Worm (Caenorhabditis elegans) whole organism, L1 larva: ENCODE results near the gene mgrn-1.

ENCODE experiments used
- C04F5.9 ChIP-seq: sonication (generic microtip); optimal IDR thresholded peaks from 2 replicates; lab custom pipeline; 2016; ENCODE audit warnings: missing genetic modification characterization, missing compliant biosample characterization
- C34B4.2 ChIP-seq: sonication (generic microtip); optimal IDR thresholded peaks from 2 replicates; lab custom pipeline; 2017; ENCODE audit warnings: mild to moderate bottlenecking, missing genetic modification characterization, missing compliant biosample characterization
- F16B12.6 ChIP-seq: fragments of 150-350 bp; optimal IDR thresholded peaks from 2 replicates; lab custom pipeline; 2014; ENCODE audit warnings: missing biosample characterization, missing genetic modification characterization
- alr-1 ChIP-seq: fragments of 200-800 bp; sonication (Bioruptor generic); optimal IDR thresholded peaks from 2 replicates; lab custom pipeline; 2018; ENCODE audit warnings: borderline replicate concordance, mild to moderate bottlenecking, missing genetic modification characterization, missing compliant biosample characterization
- ceh-63 ChIP-seq: fragments of 200-800 bp; sonication (Bioruptor generic); optimal IDR thresholded peaks from 2 replicates; lab custom pipeline; 2018; ENCODE audit warnings: mild to moderate bottlenecking, missing genetic modification characterization, missing compliant biosample characterization
- ceh-8 ChIP-seq: fragments of 200-800 bp; sonication (Bioruptor generic); optimal IDR thresholded peaks from 2 replicates; lab custom pipeline; 2018; ENCODE audit warnings: mild to moderate bottlenecking, missing genetic modification characterization, moderate library complexity, missing compliant biosample characterization
- ceh-82 ChIP-seq, 3 experiments: fragments of 150-350 bp in 1 of 3; sonication (generic microtip) in 2 of 3; optimal IDR thresholded peaks; 2 replicates each; lab custom pipeline; 2014 to 2017; ENCODE audit warnings: missing biosample characterization in 3 of 3, missing genetic modification characterization in 3 of 3
- ceh-88 ChIP-seq: fragments of 200-800 bp; sonication (Bioruptor generic); IDR thresholded peaks from 2 replicates; pipeline ENCODE4 v1.3.6; 2022; ENCODE audit warnings: missing genetic modification characterization, missing compliant biosample characterization
- ces-1 ChIP-seq: fragments of 150-350 bp; optimal IDR thresholded peaks from 2 replicates; lab custom pipeline; 2014; ENCODE audit warnings: missing biosample characterization, missing genetic modification reagents, missing genetic modification characterization
- dpl-1 ChIP-seq, 3 experiments: fragments of 150-350 bp in 2 of 3; sonication (generic microtip) in 1 of 3; optimal IDR thresholded peaks; 2 replicates each; lab custom pipeline; 2014 to 2017; ENCODE audit warnings: missing biosample characterization in 3 of 3, missing genetic modification characterization in 3 of 3, missing genetic modification reagents in 3 of 3
- dsc-1 ChIP-seq: sonication (generic microtip); optimal IDR thresholded peaks from 2 replicates; lab custom pipeline; 2016; ENCODE audit warnings: mild to moderate bottlenecking, missing genetic modification characterization, missing compliant biosample characterization
- efl-3 ChIP-seq: fragments of 200-800 bp; sonication (Bioruptor generic); optimal IDR thresholded peaks from 2 replicates; lab custom pipeline; 2018; ENCODE audit warnings: mild to moderate bottlenecking, missing genetic modification characterization, missing compliant biosample characterization
- egl-27 ChIP-seq, 2 experiments: fragments of 150-350 bp in 1 of 2; sonication (generic microtip); optimal IDR thresholded peaks; 3 replicates each; lab custom pipeline; 2017 to 2018; ENCODE audit warnings: missing biosample characterization in 2 of 2, missing genetic modification characterization in 2 of 2, missing genetic modification reagents in 2 of 2
- fkh-10 ChIP-seq: sonication (generic microtip); optimal IDR thresholded peaks from 2 replicates; lab custom pipeline; 2017; ENCODE audit warnings: missing biosample characterization, missing genetic modification reagents, missing genetic modification characterization
- fkh-8 ChIP-seq: sonication (generic microtip); optimal IDR thresholded peaks from 2 replicates; lab custom pipeline; 2016; ENCODE audit warnings: mild to moderate bottlenecking, missing genetic modification characterization, missing compliant biosample characterization
- fos-1 ChIP-seq: fragments of 150-350 bp; optimal IDR thresholded peaks from 2 replicates; lab custom pipeline; 2014; ENCODE audit warnings: missing biosample characterization, missing genetic modification characterization
- hpl-2 ChIP-seq: fragments of 150-350 bp; optimal IDR thresholded peaks from 2 replicates; lab custom pipeline; 2014; ENCODE audit warnings: missing biosample characterization, missing genetic modification reagents, missing genetic modification characterization
- irx-1 ChIP-seq: sonication (generic microtip); optimal IDR thresholded peaks from 2 replicates; lab custom pipeline; 2016; ENCODE audit warnings: missing genetic modification characterization, missing compliant biosample characterization
- jun-1 ChIP-seq: fragments of 150-350 bp; optimal IDR thresholded peaks from 2 replicates; lab custom pipeline; 2014; ENCODE audit warnings: missing biosample characterization, missing genetic modification reagents, missing genetic modification characterization
- lin-14 ChIP-seq: fragments of 200-800 bp; sonication (Bioruptor generic); optimal IDR thresholded peaks from 2 replicates; lab custom pipeline; 2018; ENCODE audit warnings: mild to moderate bottlenecking, missing genetic modification characterization, moderate library complexity, missing compliant biosample characterization
- lin-35 ChIP-seq, 2 experiments: fragments of 150-350 bp; optimal IDR thresholded peaks; 2 replicates each; lab custom pipeline; 2014; ENCODE audit warnings: missing biosample characterization in 2 of 2, missing genetic modification characterization in 2 of 2, missing genetic modification reagents in 2 of 2
- lin-39 ChIP-seq: fragments of 150-350 bp; optimal IDR thresholded peaks from 2 replicates; lab custom pipeline; 2014; ENCODE audit warnings: missing biosample characterization, missing genetic modification reagents, missing genetic modification characterization
- lir-3 ChIP-seq: sonication (generic microtip); optimal IDR thresholded peaks from 2 replicates; lab custom pipeline; 2016; ENCODE audit warnings: mild to moderate bottlenecking, missing genetic modification characterization, moderate library complexity, missing compliant biosample characterization; ENCODE audit not compliant: poor library complexity
- lsy-2 ChIP-seq, 2 experiments: fragments of 150-350 bp; optimal IDR thresholded peaks; 2 replicates each; lab custom pipeline; 2014; ENCODE audit warnings: missing biosample characterization in 2 of 2, missing genetic modification characterization in 2 of 2
- mab-9 ChIP-seq: fragments of 200-800 bp; sonication (Bioruptor generic); IDR thresholded peaks from 2 replicates; pipeline ENCODE4 v1.3.6; 2022; ENCODE audit warnings: missing genetic modification reagents, missing genetic modification characterization, missing compliant biosample characterization
- mdl-1 ChIP-seq, 2 experiments: fragments of 150-350 bp; optimal IDR thresholded peaks; 2 replicates each; lab custom pipeline; 2014 to 2017; ENCODE audit warnings: missing biosample characterization in 2 of 2, missing genetic modification characterization in 2 of 2, inconsistent platforms in 1 of 2
- nhr-11 ChIP-seq: fragments of 150-350 bp; optimal IDR thresholded peaks from 2 replicates; lab custom pipeline; 2014; ENCODE audit warnings: missing biosample characterization, missing genetic modification characterization
- nhr-20 ChIP-seq: sonication (generic microtip); optimal IDR thresholded peaks from 2 replicates; lab custom pipeline; 2016; ENCODE audit warnings: mild to moderate bottlenecking, missing genetic modification characterization, missing compliant biosample characterization
- nhr-28 ChIP-seq: fragments of 150-350 bp; optimal IDR thresholded peaks from 2 replicates; lab custom pipeline; 2014; ENCODE audit warnings: missing biosample characterization, missing genetic modification characterization
- nhr-77 ChIP-seq: fragments of 150-350 bp; optimal IDR thresholded peaks from 2 replicates; lab custom pipeline; 2014; ENCODE audit warnings: missing biosample characterization, missing genetic modification characterization
- nhr-84 ChIP-seq: sonication (generic microtip); optimal IDR thresholded peaks from 2 replicates; lab custom pipeline; 2017; ENCODE audit warnings: missing biosample characterization, missing genetic modification characterization
- pag-3 ChIP-seq: sonication (generic microtip); optimal IDR thresholded peaks from 2 replicates; lab custom pipeline; 2017; ENCODE audit warnings: missing genetic modification characterization, mild to moderate bottlenecking, missing compliant biosample characterization, antibody characterized with exemption, borderline replicate concordance; ENCODE audit not compliant: insufficient read depth
- pax-3 ChIP-seq: fragments of 200-800 bp; sonication (Bioruptor generic); optimal IDR thresholded peaks from 2 replicates; lab custom pipeline; 2018; ENCODE audit warnings: mild to moderate bottlenecking, missing genetic modification characterization, moderate library complexity, missing compliant biosample characterization
- pqm-1 ChIP-seq: sonication (generic microtip); optimal IDR thresholded peaks from 3 replicates; lab custom pipeline; 2017; ENCODE audit warnings: missing biosample characterization, missing genetic modification characterization
- skn-1 ChIP-seq: fragments of 150-350 bp; optimal IDR thresholded peaks from 2 replicates; lab custom pipeline; 2014; ENCODE audit warnings: missing biosample characterization, missing genetic modification characterization
- snu-23 ChIP-seq: sonication (generic microtip); optimal IDR thresholded peaks from 2 replicates; lab custom pipeline; 2016; ENCODE audit warnings: missing genetic modification characterization, missing compliant biosample characterization
- sptf-1 ChIP-seq: fragments of 150-350 bp; optimal IDR thresholded peaks from 2 replicates; lab custom pipeline; 2014; ENCODE audit warnings: missing biosample characterization, missing genetic modification characterization
- sup-37 ChIP-seq: fragments of 200-800 bp; sonication (Bioruptor generic); optimal IDR thresholded peaks from 2 replicates; lab custom pipeline; 2018; ENCODE audit warnings: mild to moderate bottlenecking, missing genetic modification characterization, missing compliant biosample characterization
- swsn-7 ChIP-seq: sonication (generic microtip); optimal IDR thresholded peaks from 2 replicates; lab custom pipeline; 2016; ENCODE audit warnings: missing genetic modification characterization, missing compliant biosample characterization
- tbx-2 ChIP-seq: sonication (generic microtip); optimal IDR thresholded peaks from 2 replicates; lab custom pipeline; 2016; ENCODE audit warnings: missing genetic modification characterization, missing compliant biosample characterization
- tlp-1 ChIP-seq: fragments of 150-350 bp; optimal IDR thresholded peaks from 2 replicates; lab custom pipeline; 2014; ENCODE audit warnings: missing biosample characterization, missing genetic modification characterization
- unc-30 ChIP-seq: sonication (generic microtip); optimal IDR thresholded peaks from 2 replicates; lab custom pipeline; 2017; ENCODE audit warnings: missing biosample characterization, missing genetic modification characterization
- unc-86 ChIP-seq: sonication (generic microtip); optimal IDR thresholded peaks from 2 replicates; lab custom pipeline; 2016; ENCODE audit warnings: missing genetic modification characterization, missing compliant biosample characterization
- unc-98 ChIP-seq: fragments of 200-800 bp; sonication (Bioruptor generic); IDR thresholded peaks from 2 replicates; pipeline ENCODE4 v1.3.6; 2022; ENCODE audit warnings: missing genetic modification characterization, missing compliant biosample characterization
- zag-1 ChIP-seq: fragments of 150-350 bp; optimal IDR thresholded peaks from 2 replicates; lab custom pipeline; 2014; ENCODE audit warnings: missing biosample characterization, missing genetic modification characterization
- ztf-4 ChIP-seq: fragments of 150-350 bp; optimal IDR thresholded peaks from 2 replicates; lab custom pipeline; 2014; ENCODE audit warnings: missing biosample characterization, missing genetic modification characterization

Gene mgrn-1

DNA sequence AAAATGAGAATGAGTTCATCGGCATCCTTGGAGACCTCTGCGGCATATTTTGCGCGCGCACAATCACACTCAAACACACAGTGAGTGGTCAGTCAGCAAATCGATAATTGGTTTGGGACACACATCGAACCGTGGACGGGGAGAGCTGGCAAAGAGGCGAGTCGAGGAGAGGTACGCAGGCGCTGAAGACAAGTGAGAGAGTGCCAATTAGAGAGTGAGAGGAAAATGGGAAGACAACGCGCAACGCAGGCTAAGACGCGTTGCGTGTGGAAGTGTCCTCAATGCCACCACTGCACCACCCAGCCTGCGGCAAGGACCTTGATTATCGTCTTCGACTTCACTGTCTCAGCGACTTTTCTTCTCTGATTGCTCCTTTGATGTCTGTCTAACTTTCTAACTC, 14.3 kb downstream of the mgrn-1 start (continued):
- TF ChIP-seq ceh-88 (GFP tag; lab: Robert Waterston, UW) (no peak), hpl-2 (GFP tag; lab: Kevin White, UChicago) (no peak), ces-1 (GFP tag; lab: Kevin White, UChicago) (no peak), pag-3 (tag; lab: Kevin White, UChicago) (peak; percentile 46), dsc-1 (tag; lab: Kevin White, UChicago) (peak; percentile 73), zag-1 (tag; lab: Kevin White, UChicago) (no peak), lin-35 (GFP tag; optimal IDR thresholded peaks at IDR 0.05; lab: Kevin White, UChicago) (peak; percentile 53 to 76), skn-1 (tag; lab: Kevin White, UChicago) (peak; percentile 33), mdl-1 (tag; optimal IDR thresholded peaks at IDR 0.05; lab: Kevin White, UChicago) (peak in 1 of 2 experiments; percentile 72), ceh-82 (tag; optimal IDR thresholded peaks at IDR 0.05; lab: Kevin White, UChicago) (peak; percentile 63 to 72 (median 65)), nhr-11 (tag; lab: Kevin White, UChicago) (no peak), F16B12.6 (tag; lab: Kevin White, UChicago) (peak; percentile 38), unc-30 (no peak), unc-86 (tag; lab: Kevin White, UChicago) (peak; percentile 49), unc-98 (GFP tag; lab: Robert Waterston, UW) (peak; percentile 13; the same call in 1 of the 2 replicates), nhr-20 (tag; lab: Kevin White, UChicago) (peak; percentile 77), C04F5.9 (tag; lab: Kevin White, UChicago) (peak; percentile 16), fkh-8 (tag; lab: Kevin White, UChicago) (peak; percentile 77), egl-27 (tag; optimal IDR thresholded peaks at IDR 0.05; lab: Kevin White, UChicago) (no peak), sup-37 (GFP tag; lab: Kevin White, UChicago) (no peak), fos-1 (tag; lab: Kevin White, UChicago) (peak; percentile 56), pax-3 (tag; lab: Kevin White, UChicago) (no peak), nhr-77 (tag; lab: Kevin White, UChicago) (peak; percentile 45), snu-23 (GFP tag; lab: Kevin White, UChicago) (peak; percentile 87), ztf-4 (tag; lab: Kevin White, UChicago) (peak; percentile 27), lin-14 (GFP tag; lab: Kevin White, UChicago) (peak; percentile 92), dpl-1 (GFP tag; optimal IDR thresholded peaks at IDR 0.05; lab: Kevin White, UChicago) (peak; percentile 30 to 43 (median 32))

DNA sequence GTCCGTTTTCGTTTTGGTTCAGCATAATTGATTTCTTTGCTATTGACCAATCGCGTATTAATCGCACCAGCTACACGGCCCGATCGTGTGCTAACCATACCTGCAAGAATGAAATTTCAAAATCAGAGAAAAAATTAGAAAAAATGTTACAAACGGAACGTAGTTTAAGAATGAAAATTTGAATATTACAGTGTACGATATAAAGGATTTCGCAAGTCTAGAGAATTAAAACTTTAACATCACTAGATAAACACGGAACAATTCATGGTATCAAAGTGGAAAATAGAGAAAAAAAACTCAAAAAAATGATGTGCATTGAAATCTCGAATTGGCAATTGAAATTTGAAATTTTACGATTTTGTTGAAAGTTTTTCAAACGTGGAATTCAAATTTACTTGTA, 14.9 kb downstream of the mgrn-1 start, which contains the start of gene madd-3:
TSS of gene madd-3 (minus strand) at position 101 of the 400 bp plus-strand sequence.
- TF ChIP-seq ceh-88 (GFP tag; lab: Robert Waterston, UW) (no peak), C34B4.2 (tag; lab: Kevin White, UChicago) (no peak), sptf-1 (tag; lab: Kevin White, UChicago) (no peak)

ce11 chrX:14292632-14293031, 18.9 kb downstream of the mgrn-1 start:
- TF ChIP-seq sup-37 (GFP tag; lab: Kevin White, UChicago) (no peak), nhr-84 (tag; lab: Kevin White, UChicago) (no peak), C34B4.2 (tag; lab: Kevin White, UChicago) (no peak), unc-98 (GFP tag; lab: Robert Waterston, UW) (no peak), nhr-28 (no peak), ztf-4 (tag; lab: Kevin White, UChicago) (no peak), ceh-8 (no peak), mab-9 (GFP tag; lab: Robert Waterston, UW) (no peak), swsn-7 (tag; lab: Kevin White, UChicago) (peak; percentile 1), fkh-10 (GFP tag; lab: Kevin White, UChicago) (no peak), jun-1 (tag; lab: Kevin White, UChicago) (no peak), nhr-20 (tag; lab: Kevin White, UChicago) (peak; percentile 24), lir-3 (tag; lab: Kevin White, UChicago) (no peak), skn-1 (tag; lab: Kevin White, UChicago) (no peak), F16B12.6 (tag; lab: Kevin White, UChicago) (no peak), lin-14 (GFP tag; lab: Kevin White, UChicago) (peak; percentile 64), fos-1 (tag; lab: Kevin White, UChicago) (no peak), lin-39 (tag; lab: Kevin White, UChicago) (no peak), tlp-1 (no peak), ceh-63 (GFP tag; lab: Kevin White, UChicago) (no peak), pqm-1 (tag; lab: Kevin White, UChicago) (no peak), efl-3 (GFP tag; lab: Kevin White, UChicago) (no peak), lsy-2 (tag; optimal IDR thresholded peaks at IDR 0.05; lab: Kevin White, UChicago) (peak in 1 of 2 experiments; percentile 14), pax-3 (tag; lab: Kevin White, UChicago) (no peak), tbx-2 (no peak), irx-1 (no peak), alr-1 (tag; lab: Kevin White, UChicago) (no peak), nhr-11 (tag; lab: Kevin White, UChicago) (no peak), pag-3 (tag; lab: Kevin White, UChicago) (peak; percentile 55)
